Fruit fly (Drosophila melanogaster) whole organism, embryonic: ENCODE measurements around the gene NdufV3.

Experiments used
- C15 ChIP-seq: fragments of 200-800 bp; sonication (Bioruptor generic); IDR thresholded peaks from 3 replicates; pipeline ENCODE4 v1.3.6; 2022; ENCODE audit warnings: missing biosample characterization, missing genetic modification characterization
- CG10431 ChIP-seq: fragments of 200-800 bp; sonication (Bioruptor generic); optimal IDR thresholded peaks from 3 replicates; lab custom pipeline; 2018; ENCODE audit warnings: missing biosample characterization, mild to moderate bottlenecking, missing genetic modification characterization
- CG10959 ChIP-seq: fragments of 200-800 bp; sonication (Bioruptor generic); IDR thresholded peaks from 2 replicates; pipeline ENCODE4 v1.3.6; 2022; ENCODE audit warnings: missing biosample characterization, missing genetic modification characterization
- CG11504 ChIP-seq: fragments of 200-800 bp; sonication (Bioruptor generic); optimal IDR thresholded peaks from 3 replicates; lab custom pipeline; 2019; ENCODE audit warnings: missing biosample characterization, mild to moderate bottlenecking, missing genetic modification characterization, moderate library complexity
- CG11696 ChIP-seq: fragments of 200-800 bp; sonication (Bioruptor generic); IDR thresholded peaks from 2 replicates; pipeline ENCODE4 v1.3.6; 2022; ENCODE audit warnings: missing biosample characterization, missing genetic modification characterization
- CG12104 ChIP-seq: fragments of 200-800 bp; sonication (Bioruptor generic); optimal IDR thresholded peaks from 3 replicates; lab custom pipeline; 2016; ENCODE audit warnings: missing biosample characterization, missing genetic modification characterization
- CG17568 ChIP-seq: fragments of 200-800 bp; sonication (Bioruptor generic); optimal IDR thresholded peaks from 2 replicates; lab custom pipeline; 2018; ENCODE audit warnings: missing biosample characterization, mild to moderate bottlenecking, missing genetic modification characterization, moderate library complexity
- CG17912 ChIP-seq: fragments of 200-800 bp; sonication (Bioruptor generic); optimal IDR thresholded peaks from 2 replicates; lab custom pipeline; 2018; ENCODE audit warnings: missing biosample characterization, mild to moderate bottlenecking, missing genetic modification characterization
- CG18262 ChIP-seq: fragments of 200-800 bp; optimal IDR thresholded peaks from 3 replicates; lab custom pipeline; 2019; ENCODE audit warnings: missing biosample characterization, mild to moderate bottlenecking, missing genetic modification characterization, moderate library complexity
- CG18476 ChIP-seq: fragments of 200-800 bp; sonication (Bioruptor generic); optimal IDR thresholded peaks from 2 replicates; lab custom pipeline; 2016; ENCODE audit warnings: missing biosample characterization, mild to moderate bottlenecking, missing genetic modification characterization
- CG4328 ChIP-seq: fragments of 200-800 bp; sonication (Bioruptor generic); optimal IDR thresholded peaks from 3 replicates; lab custom pipeline; 2017; ENCODE audit warnings: missing biosample characterization, missing genetic modification reagents, missing genetic modification characterization
- CG5953 ChIP-seq: fragments of 200-800 bp; sonication (Bioruptor generic); IDR thresholded peaks from 2 replicates; pipeline ENCODE4 v1.3.6; 2022; ENCODE audit warnings: missing biosample characterization, missing genetic modification characterization
- CG6654 ChIP-seq: fragments of 200-800 bp; sonication (Bioruptor generic); optimal IDR thresholded peaks from 2 replicates; lab custom pipeline; 2017; ENCODE audit warnings: missing biosample characterization, mild to moderate bottlenecking, missing genetic modification characterization
- CG6683 ChIP-seq: fragments of 200-800 bp; sonication (Bioruptor generic); optimal IDR thresholded peaks from 2 replicates; lab custom pipeline; 2017; ENCODE audit warnings: missing biosample characterization, mild to moderate bottlenecking, missing genetic modification characterization, missing genetic modification reagents
- CG6791 ChIP-seq: fragments of 200-800 bp; sonication (Bioruptor generic); IDR thresholded peaks from 3 replicates; pipeline ENCODE4 v1.3.6; 2022; ENCODE audit warnings: missing biosample characterization, missing genetic modification characterization; ENCODE audit not compliant: partially characterized antibody
- CG9215 ChIP-seq: fragments of 200-800 bp; sonication (Bioruptor generic); IDR thresholded peaks from 2 replicates; pipeline ENCODE4 v1.3.6; 2022; ENCODE audit warnings: missing biosample characterization, missing genetic modification characterization
- CG9437 ChIP-seq: fragments of 200-800 bp; sonication (Bioruptor generic); optimal IDR thresholded peaks from 2 replicates; lab custom pipeline; 2018; ENCODE audit warnings: missing biosample characterization, mild to moderate bottlenecking, missing genetic modification characterization
- CG9876 ChIP-seq: fragments of 200-800 bp; sonication (Bioruptor generic); optimal IDR thresholded peaks from 2 replicates; lab custom pipeline; 2016; ENCODE audit warnings: missing biosample characterization, missing genetic modification characterization
- HHEX ChIP-seq: fragments of 200-800 bp; sonication (Bioruptor generic); optimal IDR thresholded peaks from 3 replicates; lab custom pipeline; 2017; ENCODE audit warnings: missing biosample characterization, mild to moderate bottlenecking, missing genetic modification characterization, missing genetic modification reagents
- HmgZ ChIP-seq: fragments of 200-800 bp; sonication (Bioruptor generic); optimal IDR thresholded peaks from 2 replicates; lab custom pipeline; 2018; ENCODE audit warnings: missing biosample characterization, mild to moderate bottlenecking, missing genetic modification characterization
- Max ChIP-seq: fragments of 200-800 bp; sonication (Bioruptor generic); optimal IDR thresholded peaks from 2 replicates; lab custom pipeline; 2016; ENCODE audit warnings: missing biosample characterization, mild to moderate bottlenecking, missing genetic modification characterization
- NK7.1 ChIP-seq: fragments of 200-800 bp; sonication (Bioruptor generic); optimal IDR thresholded peaks from 3 replicates; lab custom pipeline; 2016; ENCODE audit warnings: missing biosample characterization, missing genetic modification characterization
- Optix ChIP-seq: fragments of 200-800 bp; sonication (Bioruptor generic); IDR thresholded peaks from 3 replicates; pipeline ENCODE4 v1.3.6; 2022; ENCODE audit warnings: missing biosample characterization, missing genetic modification characterization
- Side ChIP-seq: fragments of 200-800 bp; sonication (Bioruptor generic); optimal IDR thresholded peaks from 2 replicates; lab custom pipeline; 2016; ENCODE audit warnings: missing biosample characterization, missing genetic modification characterization
- Sox100B ChIP-seq: fragments of 200-800 bp; sonication (Bioruptor generic); optimal IDR thresholded peaks from 3 replicates; lab custom pipeline; 2018; ENCODE audit warnings: missing biosample characterization, mild to moderate bottlenecking, missing genetic modification characterization
- TFAM ChIP-seq: fragments of 200-800 bp; sonication (Bioruptor generic); optimal IDR thresholded peaks from 2 replicates; lab custom pipeline; 2017; ENCODE audit warnings: missing biosample characterization, missing genetic modification characterization, inconsistent platforms
- amos ChIP-seq: fragments of 200-800 bp; sonication (Bioruptor generic); IDR thresholded peaks from 2 replicates; pipeline ENCODE4 v1.3.6; 2022; ENCODE audit warnings: missing biosample characterization, missing genetic modification characterization; ENCODE audit not compliant: partially characterized antibody
- bbx ChIP-seq: fragments of 200-800 bp; sonication (Bioruptor generic); IDR thresholded peaks from 2 replicates; pipeline ENCODE4 v1.3.6; 2022; ENCODE audit warnings: missing biosample characterization, missing genetic modification characterization; ENCODE audit not compliant: partially characterized antibody
- bowl ChIP-seq: fragments of 200-800 bp; sonication (Bioruptor generic); IDR thresholded peaks from 2 replicates; pipeline ENCODE4 v1.3.6; 2022; ENCODE audit warnings: missing biosample characterization, missing genetic modification characterization
- chif ChIP-seq, 2 experiments: fragments of 200-800 bp; sonication (Bioruptor generic); optimal IDR thresholded peaks; 3 replicates each; lab custom pipeline; 2016; ENCODE audit warnings: missing biosample characterization in 2 of 2, missing genetic modification characterization in 2 of 2
- corto ChIP-seq: fragments of 200-800 bp; sonication (Bioruptor generic); optimal IDR thresholded peaks from 2 replicates; lab custom pipeline; 2016; ENCODE audit warnings: missing biosample characterization, mild to moderate bottlenecking, missing genetic modification characterization, moderate library complexity
- da ChIP-seq: fragments of 200-800 bp; sonication (Bioruptor generic); optimal IDR thresholded peaks from 2 replicates; lab custom pipeline; 2016; ENCODE audit warnings: missing biosample characterization, missing genetic modification characterization
- dan ChIP-seq: fragments of 200-800 bp; sonication (Bioruptor generic); IDR thresholded peaks from 2 replicates; pipeline ENCODE4 v1.3.6; 2022; ENCODE audit warnings: missing biosample characterization, missing genetic modification characterization
- dysf ChIP-seq: fragments of 200-800 bp; sonication (Bioruptor generic); IDR thresholded peaks from 3 replicates; pipeline ENCODE4 v1.3.6; 2022; ENCODE audit warnings: missing biosample characterization, missing genetic modification characterization
- gem ChIP-seq: fragments of 200-800 bp; sonication (Bioruptor generic); optimal IDR thresholded peaks from 2 replicates; lab custom pipeline; 2019; ENCODE audit warnings: missing biosample characterization, mild to moderate bottlenecking, missing genetic modification characterization, moderate library complexity
- kni ChIP-seq: fragments of 200-800 bp; sonication (Bioruptor generic); optimal IDR thresholded peaks from 3 replicates; lab custom pipeline; 2017; ENCODE audit warnings: mild to moderate bottlenecking, missing biosample characterization, missing genetic modification reagents, missing genetic modification characterization
- lmd ChIP-seq: fragments of 200-800 bp; sonication (Bioruptor generic); IDR thresholded peaks from 2 replicates; pipeline ENCODE4 v1.3.6; 2022; ENCODE audit warnings: missing biosample characterization, missing genetic modification characterization
- lola ChIP-seq, 3 experiments: fragments of >200 bp in 2 of 3; fragments of 200-800 bp in 1 of 3; sonication (Bioruptor generic) in 1 of 3; optimal IDR thresholded peaks; 2 replicates each; lab custom pipeline; 2017 to 2019; ENCODE audit warnings: missing biosample characterization in 3 of 3, missing genetic modification characterization in 3 of 3, mild to moderate bottlenecking in 1 of 3, moderate library complexity in 1 of 3
- mirr ChIP-seq: fragments of 200-800 bp; sonication (Bioruptor generic); optimal IDR thresholded peaks from 3 replicates; lab custom pipeline; 2018; ENCODE audit warnings: missing biosample characterization, mild to moderate bottlenecking, missing genetic modification characterization
- nerfin-1 ChIP-seq: fragments of 200-800 bp; sonication (Bioruptor generic); optimal IDR thresholded peaks from 3 replicates; lab custom pipeline; 2019; ENCODE audit warnings: missing biosample characterization, mild to moderate bottlenecking, missing genetic modification characterization, moderate library complexity
- peb ChIP-seq: fragments of 200-800 bp; sonication (Bioruptor generic); IDR thresholded peaks from 2 replicates; pipeline ENCODE4 v1.3.6; 2022; ENCODE audit warnings: missing biosample characterization, missing genetic modification characterization
- phol ChIP-seq: fragments of 200-800 bp; sonication (Bioruptor generic); optimal IDR thresholded peaks from 3 replicates; lab custom pipeline; 2018; ENCODE audit warnings: missing biosample characterization, mild to moderate bottlenecking, missing genetic modification characterization, moderate library complexity
- run ChIP-seq: fragments of 200-800 bp; sonication (Bioruptor generic); optimal IDR thresholded peaks from 3 replicates; lab custom pipeline; 2018; ENCODE audit warnings: missing biosample characterization, mild to moderate bottlenecking, missing genetic modification characterization
- shn ChIP-seq: fragments of 200-800 bp; sonication (Bioruptor generic); optimal IDR thresholded peaks from 3 replicates; lab custom pipeline; 2016; ENCODE audit warnings: missing biosample characterization, missing genetic modification characterization
- slbo ChIP-seq: fragments of 200-800 bp; sonication (Bioruptor generic); IDR thresholded peaks from 2 replicates; pipeline ENCODE4 v1.3.6; 2022; ENCODE audit warnings: missing biosample characterization, missing genetic modification characterization
- ssp ChIP-seq: fragments of 200-800 bp; sonication (Bioruptor generic); IDR thresholded peaks from 2 replicates; pipeline ENCODE4 v1.3.6; 2022; ENCODE audit warnings: missing biosample characterization, missing genetic modification characterization
- stwl ChIP-seq: fragments of 200-800 bp; sonication (Bioruptor generic); optimal IDR thresholded peaks from 3 replicates; lab custom pipeline; 2018; ENCODE audit warnings: missing biosample characterization, mild to moderate bottlenecking, missing genetic modification characterization, moderate library complexity
- tin ChIP-seq: fragments of 200-800 bp; sonication (Bioruptor generic); optimal IDR thresholded peaks from 3 replicates; lab custom pipeline; 2016; ENCODE audit warnings: missing biosample characterization, missing genetic modification characterization
- trem ChIP-seq: fragments of 200-800 bp; optimal IDR thresholded peaks from 3 replicates; lab custom pipeline; 2019; ENCODE audit warnings: missing biosample characterization, mild to moderate bottlenecking, missing genetic modification characterization, moderate library complexity
- usp ChIP-seq: fragments of >200 bp; optimal IDR thresholded peaks from 2 replicates; lab custom pipeline; 2017; ENCODE audit warnings: missing biosample characterization, missing genetic modification characterization
- zf30C ChIP-seq: fragments of 200-800 bp; sonication (Bioruptor generic); optimal IDR thresholded peaks from 3 replicates; lab custom pipeline; 2018; ENCODE audit warnings: missing biosample characterization, mild to moderate bottlenecking, missing genetic modification characterization

NdufV3 gene

DNA sequence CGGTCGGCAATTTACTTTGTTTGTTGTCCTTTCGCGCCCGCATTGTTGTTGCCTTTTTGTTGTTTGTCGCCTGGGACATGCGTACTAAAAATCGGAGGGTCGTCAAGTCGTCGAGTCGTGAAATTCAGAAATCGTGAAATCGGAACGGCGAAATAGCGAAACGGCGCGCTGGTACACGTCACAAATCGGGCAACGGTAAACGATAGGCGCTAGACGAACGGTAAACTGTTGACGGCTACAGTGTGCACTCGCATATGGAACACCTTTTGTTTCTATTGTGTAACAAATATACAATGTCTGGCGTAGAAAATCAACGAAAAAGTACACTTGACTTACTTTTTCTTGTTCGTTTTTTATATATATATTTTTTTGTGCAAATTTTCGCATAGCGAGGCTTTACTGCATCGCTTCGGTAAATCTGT, 34.2 kb downstream of the NdufV3 start (continued):
- TF ChIP-seq CG11696 (GFP tag; lab: Robert Waterston, UW) (peak; percentile 34; the same call in 1 of the 2 replicates), Side (GFP tag; lab: Kevin White, UChicago) (peak; percentile 9), CG9876 (GFP tag; lab: Kevin White, UChicago) (no peak), usp (no peak), bowl (GFP tag; lab: Robert Waterston, UW) (no peak), CG17568 (peak; percentile 44), lola (GFP tag; optimal IDR thresholded peaks at IDR 0.05; lab: Kevin White, UChicago) (no peak), kni (GFP tag; lab: Kevin White, UChicago) (no peak), CG11504 (tag; lab: Kevin White, UChicago) (peak; percentile 76), tin (GFP tag; lab: Kevin White, UChicago) (peak; percentile 54), bbx (no peak), slbo (GFP tag; lab: Robert Waterston, UW) (peak; percentile 92), mirr (peak; percentile 8), HmgZ (peak; percentile 42), dysf (peak; percentile 86), CG6654 (GFP tag; lab: Kevin White, UChicago) (no peak), zf30C (no peak), CG4328 (GFP tag; lab: Kevin White, UChicago) (peak; percentile 33), trem (tag; lab: Kevin White, UChicago) (no peak), CG18476 (GFP tag; lab: Kevin White, UChicago) (peak; percentile 51), chif (GFP tag; optimal IDR thresholded peaks at IDR 0.05; lab: Kevin White, UChicago) (peak in 1 of 2 experiments; percentile 26), CG12104 (GFP tag; lab: Kevin White, UChicago) (no peak), ssp (GFP tag; lab: Robert Waterston, UW) (peak; percentile 66), phol (peak; percentile 45), CG6683 (GFP tag; lab: Kevin White, UChicago) (peak; percentile 42), nerfin-1 (tag; lab: Kevin White, UChicago) (no peak), CG10959 (no peak), da (GFP tag; lab: Kevin White, UChicago) (no peak), peb (no peak), shn (GFP tag; lab: Kevin White, UChicago) (no peak), CG9215 (GFP tag; lab: Robert Waterston, UW) (peak; percentile 77), CG9437 (GFP tag; lab: Kevin White, UChicago) (no peak), CG5953 (GFP tag; lab: Robert Waterston, UW) (no peak), corto (GFP tag; lab: Kevin White, UChicago) (no peak), CG18262 (peak; percentile 27), gem (tag; lab: Kevin White, UChicago) (peak; percentile 75), CG10431 (GFP tag; lab: Kevin White, UChicago) (no peak), amos (GFP tag; lab: Robert Waterston, UW) (no peak), CG6791 (GFP tag; lab: Robert Waterston, UW) (no peak), run (tag; lab: Kevin White, UChicago) (no peak), stwl (no peak), TFAM (GFP tag; lab: Kevin White, UChicago) (no peak), HHEX (GFP tag; lab: Kevin White, UChicago) (peak; percentile 71), Optix (GFP tag; lab: Robert Waterston, UW) (peak; percentile 57; the same call in 1 of the 3 replicates), lmd (GFP tag; lab: Robert Waterston, UW) (peak; percentile 80), Sox100B (GFP tag; lab: Kevin White, UChicago) (peak; percentile 10), NK7.1 (GFP tag; lab: Kevin White, UChicago) (peak; percentile 2), Max (GFP tag; lab: Kevin White, UChicago) (peak; percentile 42), CG17912 (GFP tag; lab: Kevin White, UChicago) (no peak), dan (GFP tag; lab: Robert Waterston, UW) (no peak), C15 (GFP tag; lab: Robert Waterston, UW) (0 out of 3 replicates have a peak, but pooled peaks have one; percentile 49)
